Fruit fly (Drosophila melanogaster) whole organism, adult: ENCODE data around the gene CG43102.
A peak's percentile ranks its signal among the peaks of the same experiment; 100 is the strongest.

Experiments
- CG11617 ChIP-seq: fragments of 200-800 bp; sonication (Bioruptor generic); optimal IDR thresholded peaks from 2 replicates; lab custom pipeline; 2017; ENCODE audit warnings: mild to moderate bottlenecking, missing biosample characterization, missing genetic modification reagents, missing genetic modification characterization
- CG12768 ChIP-seq: fragments of 200-800 bp; sonication (Bioruptor generic); optimal IDR thresholded peaks from 2 replicates; lab custom pipeline; 2017; ENCODE audit warnings: missing biosample characterization, missing genetic modification characterization, mild to moderate bottlenecking, moderate library complexity, missing genetic modification reagents
- CG14711 ChIP-seq: fragments of 200-800 bp; sonication (Bioruptor generic); optimal IDR thresholded peaks from 2 replicates; lab custom pipeline; 2018; ENCODE audit warnings: missing biosample characterization, mild to moderate bottlenecking, missing genetic modification characterization, moderate library complexity
- CG1620 ChIP-seq: fragments of 200-800 bp; sonication (Bioruptor generic); optimal IDR thresholded peaks from 2 replicates; lab custom pipeline; 2016; ENCODE audit warnings: missing biosample characterization, missing genetic modification characterization
- CG33017 ChIP-seq: fragments of 200-800 bp; sonication (Bioruptor generic); optimal IDR thresholded peaks from 2 replicates; lab custom pipeline; 2018; ENCODE audit warnings: missing biosample characterization, mild to moderate bottlenecking, missing genetic modification characterization, moderate library complexity
- CG5204 ChIP-seq: fragments of 200-800 bp; sonication (Bioruptor generic); optimal IDR thresholded peaks from 2 replicates; lab custom pipeline; 2016; ENCODE audit warnings: missing biosample characterization, missing genetic modification characterization
- CG7045 ChIP-seq: fragments of 200-800 bp; sonication (Bioruptor generic); optimal IDR thresholded peaks from 2 replicates; lab custom pipeline; 2017; ENCODE audit warnings: missing biosample characterization, mild to moderate bottlenecking, missing genetic modification characterization
- CG7101 ChIP-seq: fragments of 200-800 bp; sonication (Bioruptor generic); optimal IDR thresholded peaks from 2 replicates; lab custom pipeline; 2018; ENCODE audit warnings: missing biosample characterization, mild to moderate bottlenecking, missing genetic modification characterization, moderate library complexity
- Clk ChIP-seq: fragments of 200-800 bp; sonication (Bioruptor generic); optimal IDR thresholded peaks from 2 replicates; lab custom pipeline; 2017; ENCODE audit warnings: missing biosample characterization, missing genetic modification characterization
- Crg-1 ChIP-seq: fragments of 200-800 bp; sonication (Bioruptor generic); optimal IDR thresholded peaks from 2 replicates; lab custom pipeline; 2016; ENCODE audit warnings: missing biosample characterization, missing genetic modification characterization
- Hr96 ChIP-seq: fragments of 200-800 bp; sonication (Bioruptor generic); optimal IDR thresholded peaks from 2 replicates; lab custom pipeline; 2016; ENCODE audit warnings: missing biosample characterization, missing genetic modification characterization
- Mnt ChIP-seq: fragments of 200-800 bp; sonication (Bioruptor generic); optimal IDR thresholded peaks from 2 replicates; lab custom pipeline; 2016; ENCODE audit warnings: missing biosample characterization, mild to moderate bottlenecking, missing genetic modification characterization
- bab1 ChIP-seq: fragments of 200-800 bp; sonication (Bioruptor generic); optimal IDR thresholded peaks from 3 replicates; lab custom pipeline; 2019; ENCODE audit warnings: missing biosample characterization, mild to moderate bottlenecking, missing genetic modification characterization, moderate library complexity
- cic ChIP-seq: fragments of 200-800 bp; sonication (Bioruptor generic); optimal IDR thresholded peaks from 2 replicates; lab custom pipeline; 2017; ENCODE audit warnings: missing biosample characterization, mild to moderate bottlenecking, missing genetic modification characterization, moderate library complexity
- cnc ChIP-seq, 2 experiments: fragments of >200 bp; optimal IDR thresholded peaks; 2 replicates each; lab custom pipeline; 2017
- kay ChIP-seq: fragments of 200-800 bp; sonication (Bioruptor generic); peaks from one replicate; lab custom pipeline; 2016; ENCODE audit warnings: missing biosample characterization, missing genetic modification characterization, borderline replicate concordance
- ovo ChIP-seq: fragments of 200-800 bp; sonication (Bioruptor generic); optimal IDR thresholded peaks from 2 replicates; lab custom pipeline; 2016; ENCODE audit warnings: missing biosample characterization, missing genetic modification characterization
- pad ChIP-seq: fragments of 200-800 bp; sonication (Bioruptor generic); optimal IDR thresholded peaks from 3 replicates; lab custom pipeline; 2017; ENCODE audit warnings: missing biosample characterization, missing genetic modification characterization, mild to moderate bottlenecking, moderate library complexity, missing genetic modification reagents
- tj ChIP-seq: fragments of 200-800 bp; sonication (Bioruptor generic); optimal IDR thresholded peaks from 3 replicates; lab custom pipeline; 2017; ENCODE audit warnings: missing biosample characterization, mild to moderate bottlenecking, missing genetic modification characterization, moderate library complexity
- toe ChIP-seq: fragments of 200-800 bp; sonication (Bioruptor generic); optimal IDR thresholded peaks from 2 replicates; lab custom pipeline; 2016; ENCODE audit warnings: missing biosample characterization, missing genetic modification characterization

CG43102 gene

dm6 chr3R:17807035-17807606 is 12.8 kb upstream of the CG43102 start, which contains the start of gene CG17801:
Gene CG17801 (minus strand): TSS chr3R:17807085.
- TF ChIP-seq Mnt (GFP tag; lab: Kevin White, UChicago) (no peak), CG7045 (no peak), bab1 (GFP tag; lab: Kevin White, UChicago) (peak; percentile 6), CG7101 (no peak), pad (peak; percentile 3), tj (GFP tag; lab: Kevin White, UChicago) (no peak), cnc (optimal IDR thresholded peaks at IDR 0.05; lab: Kevin White, UChicago) (no peak), ovo (GFP tag; lab: Kevin White, UChicago) (peak; percentile 7), CG33017 (no peak), kay (no peak), CG11617 (no peak), CG14711 (tag; lab: Kevin White, UChicago) (no peak), Hr96 (GFP tag; lab: Kevin White, UChicago) (no peak), toe (no peak), CG1620 (GFP tag; lab: Kevin White, UChicago) (no peak)

dm6 chr3R:17805092-17805491 is 10.8 kb upstream of the CG43102 start, which contains the start of gene Nnk:
Gene Nnk (minus strand): TSS chr3R:17805249.
- TF ChIP-seq cic (GFP tag; lab: Kevin White, UChicago) (no peak), Hr96 (GFP tag; lab: Kevin White, UChicago) (no peak), bab1 (GFP tag; lab: Kevin White, UChicago) (no peak), pad (no peak), CG1620 (GFP tag; lab: Kevin White, UChicago) (no peak), Crg-1 (GFP tag; lab: Kevin White, UChicago) (no peak), CG33017 (no peak), kay (no peak), tj (GFP tag; lab: Kevin White, UChicago) (no peak), toe (no peak), Mnt (GFP tag; lab: Kevin White, UChicago) (no peak), CG11617 (no peak), CG7101 (no peak), Clk (no peak), cnc (optimal IDR thresholded peaks at IDR 0.05; lab: Kevin White, UChicago) (no peak), ovo (GFP tag; lab: Kevin White, UChicago) (no peak), CG14711 (tag; lab: Kevin White, UChicago) (no peak), CG7045 (no peak), CG12768 (GFP tag; lab: Kevin White, UChicago) (no peak), CG5204 (GFP tag; lab: Kevin White, UChicago) (no peak)

dm6 chr3R:17803025-17803424 is 8.7 kb upstream of the CG43102 start, which contains the start of gene CG17806:
Gene CG17806 (minus strand): TSS chr3R:17803260.
- TF ChIP-seq CG33017 (peak; percentile 14), CG7101 (peak; percentile 33), CG12768 (GFP tag; lab: Kevin White, UChicago) (peak; percentile 38), cic (GFP tag; lab: Kevin White, UChicago) (no peak)

dm6 chr3R:17801264-17801663 is 7.0 kb upstream of the CG43102 start, which contains the start of gene CG17803:
Gene CG17803 (minus strand): TSS chr3R:17801512.
- TF ChIP-seq Mnt (GFP tag; lab: Kevin White, UChicago) (no peak), toe (no peak), Clk (no peak), CG5204 (GFP tag; lab: Kevin White, UChicago) (no peak), kay (no peak), CG33017 (no peak), bab1 (GFP tag; lab: Kevin White, UChicago) (no peak), cnc (optimal IDR thresholded peaks at IDR 0.05; lab: Kevin White, UChicago) (no peak), CG14711 (tag; lab: Kevin White, UChicago) (no peak)

- TF ChIP-seq CG7101 (peak; percentile 93), Clk (peak; percentile 95), tj (GFP tag; lab: Kevin White, UChicago) (peak; percentile 36), cic (GFP tag; lab: Kevin White, UChicago) (peak; percentile 80), CG5204 (GFP tag; lab: Kevin White, UChicago) (peak; percentile 92), kay (peak; percentile 97), cnc (optimal IDR thresholded peaks at IDR 0.05; lab: Kevin White, UChicago) (no peak), CG1620 (GFP tag; lab: Kevin White, UChicago) (peak; percentile 99), CG14711 (tag; lab: Kevin White, UChicago) (peak; percentile 84), toe (peak; percentile 93), CG33017 (peak; percentile 81), Hr96 (GFP tag; lab: Kevin White, UChicago) (peak; percentile 88), CG7045 (peak; percentile 92), Crg-1 (GFP tag; lab: Kevin White, UChicago) (peak; percentile 99), CG12768 (GFP tag; lab: Kevin White, UChicago) (peak; percentile 97), bab1 (GFP tag; lab: Kevin White, UChicago) (peak; percentile 39), ovo (GFP tag; lab: Kevin White, UChicago) (peak; percentile 97), pad (peak; percentile 94), Mnt (GFP tag; lab: Kevin White, UChicago) (peak; percentile 93), CG11617 (peak; percentile 85)
Measured at dm6 chr3R:17798211-17798737, 4.0 kb upstream of the CG43102 start, which contains the start of gene CG7379. Gene CG7379 (minus strand): TSS chr3R:17798304.

- TF ChIP-seq Hr96 (GFP tag; lab: Kevin White, UChicago) = no peak
- TF ChIP-seq cic (GFP tag; lab: Kevin White, UChicago) = no peak
Measured at dm6 chr3R:17795561-17796170, 1.4 kb upstream of the CG43102 start.
